Fruit fly (Drosophila melanogaster): ENCODE measurements around the gene CG16956.
A peak's percentile ranks its signal among the peaks of the same experiment; 100 is the strongest.
"Not testable (repeated sequence)": the region's sequence is repeated elsewhere in the genome, so short reads cannot be mapped to it uniquely, and the experiment has no call there.

CG16956 gene

DNA sequence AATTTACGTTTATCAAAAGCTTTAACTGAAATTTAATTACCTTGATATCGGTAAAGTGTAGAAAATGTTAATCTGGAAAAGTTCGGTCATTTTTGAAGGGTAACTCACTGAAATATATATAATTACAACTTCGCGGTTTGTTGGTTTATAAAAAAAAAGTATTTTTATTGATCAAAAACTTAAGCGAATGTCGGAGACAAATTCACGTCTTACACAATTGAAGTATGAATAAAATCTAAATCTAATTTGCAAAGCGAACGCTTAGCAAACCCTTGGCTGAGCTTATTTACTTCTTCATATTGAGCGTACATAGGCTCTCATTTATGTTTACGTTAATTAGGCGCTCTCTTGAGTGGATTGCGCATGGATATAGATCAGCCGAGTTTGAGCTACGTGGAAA is 35.0 kb upstream of the CG16956 start, which contains the start of gene Hsp60D:
Hsp60D (minus strand) TSS at position 101 of the 400 bp plus-strand sequence.
- not testable (repeated sequence) for TF ChIP-seq CG8159 (tag; optimal IDR thresholded peaks at IDR 0.05); CG10348 (GFP tag; IDR thresholded peaks at IDR 0.05); CG4496 (GFP tag; IDR thresholded peaks at IDR 0.05)

- TF ChIP-seq CG32121 (GFP tag; IDR thresholded peaks at IDR 0.05) = no peak
- TF ChIP-seq CG8159 (tag; optimal IDR thresholded peaks at IDR 0.05) = no peak
- peak; percentile 10; the same call in 1 of the 3 replicates for TF ChIP-seq CG4496 (GFP tag; IDR thresholded peaks at IDR 0.05)
- TF ChIP-seq Pif1A (GFP tag; optimal IDR thresholded peaks at IDR 0.05) = no peak
- no peak for TF ChIP-seq CG8301 (tag; optimal IDR thresholded peaks at IDR 0.05)
- TF ChIP-seq D1 (tag; optimal IDR thresholded peaks at IDR 0.05) = peak; percentile 35
- TF ChIP-seq CG9948 (tag; optimal IDR thresholded peaks at IDR 0.05) = no peak
Measured at dm6 chr2L:13445249-13445846, 31.0 kb upstream of the CG16956 start, which contains the start of gene Hacd2. Hacd2 (minus strand) TSS chr2L:13445651.

DNA sequence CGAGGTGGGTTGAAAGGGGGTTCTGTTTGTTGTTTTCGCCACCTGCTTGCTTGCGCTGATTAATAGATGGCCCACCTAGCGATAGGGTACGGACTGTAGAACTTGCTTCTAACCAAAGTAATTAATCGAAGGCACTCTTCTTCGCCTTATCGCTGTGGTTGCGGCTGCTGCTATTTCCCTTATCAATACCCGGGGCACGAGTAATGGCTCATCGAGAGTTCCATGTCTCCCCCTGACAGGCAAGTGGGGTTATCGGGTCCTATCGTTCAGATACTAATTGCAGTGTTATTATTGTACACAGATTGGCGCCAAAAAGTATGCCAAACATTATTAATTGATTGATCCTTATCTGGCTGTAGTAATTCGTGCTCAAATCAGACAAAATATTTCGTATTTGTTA is 22.4 kb upstream of the CG16956 start:
- TF ChIP-seq CG32121 (GFP tag; IDR thresholded peaks at IDR 0.05) = no peak
- TF ChIP-seq CG15710 (tag; optimal IDR thresholded peaks at IDR 0.05) = no peak
- no peak for TF ChIP-seq CG4496 (GFP tag; IDR thresholded peaks at IDR 0.05)
- TF ChIP-seq CG12605 (GFP tag; IDR thresholded peaks at IDR 0.05) = no peak
- TF ChIP-seq Pif1B (GFP tag; optimal IDR thresholded peaks at IDR 0.05) = no peak
- TF ChIP-seq CG8301 (tag; optimal IDR thresholded peaks at IDR 0.05) = no peak
- no peak for TF ChIP-seq CG13204 (GFP tag; optimal IDR thresholded peaks at IDR 0.05)

DNA sequence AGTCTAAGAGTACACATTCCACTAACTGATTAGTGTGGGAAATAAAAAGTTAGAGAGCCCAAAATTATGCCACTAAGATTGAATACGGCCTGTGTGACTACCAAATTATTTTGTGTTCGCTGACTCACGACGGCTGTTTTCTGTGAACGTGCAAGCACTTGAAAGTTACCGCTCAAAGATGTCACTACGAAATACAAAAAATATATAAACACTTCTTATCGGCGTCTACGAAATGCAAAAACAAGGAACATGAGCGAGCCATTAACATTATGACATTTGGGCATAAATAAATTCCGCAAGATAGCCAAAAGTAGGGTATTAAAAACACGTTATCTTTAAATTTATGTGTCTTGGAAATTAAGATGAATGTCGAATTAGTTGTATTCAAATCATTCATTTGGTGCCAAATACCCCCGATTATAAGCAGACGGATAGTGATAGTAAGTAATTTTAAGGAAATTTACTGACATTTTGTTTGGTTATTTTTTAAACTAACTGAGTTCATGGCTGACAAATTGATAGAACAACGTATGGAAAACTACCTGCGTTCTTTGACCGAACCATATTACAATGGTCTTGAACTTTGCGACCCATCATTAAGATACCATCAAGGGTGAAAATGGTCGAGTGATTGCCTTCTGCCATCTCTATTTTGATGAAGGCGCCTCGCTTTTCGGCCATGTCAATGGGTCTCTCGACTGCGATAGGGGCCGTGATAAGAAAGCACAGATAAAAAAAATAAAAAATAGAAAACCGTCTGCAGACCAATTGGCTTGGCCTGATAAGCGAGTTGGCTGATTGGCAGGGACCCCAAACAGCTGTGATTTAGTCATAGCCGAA is 20.6 kb upstream of the CG16956 start, which contains the start of gene Tehao:
Tehao (plus strand) TSS at position 828 of the 840 bp plus-strand sequence.
- TF ChIP-seq CG8159 (tag; optimal IDR thresholded peaks at IDR 0.05) (no peak), Pif1B (GFP tag; optimal IDR thresholded peaks at IDR 0.05) (no peak), CG32121 (GFP tag; IDR thresholded peaks at IDR 0.05) (no peak), CG9948 (tag; optimal IDR thresholded peaks at IDR 0.05) (no peak), EcR (GFP tag; optimal IDR thresholded peaks at IDR 0.05) (no peak), CG14655 (GFP tag; optimal IDR thresholded peaks at IDR 0.05) (no peak), CG17806 (tag; optimal IDR thresholded peaks at IDR 0.05) (no peak)

- TF ChIP-seq CG15710 (tag; optimal IDR thresholded peaks at IDR 0.05) = no peak
- TF ChIP-seq CG34367 (tag; optimal IDR thresholded peaks at IDR 0.05) = no peak
- no peak for TF ChIP-seq EcR (GFP tag; optimal IDR thresholded peaks at IDR 0.05)
- TF ChIP-seq fd96Ca (GFP tag; IDR thresholded peaks at IDR 0.05) = no peak
- TF ChIP-seq CG9948 (tag; optimal IDR thresholded peaks at IDR 0.05) = no peak
- peak; percentile 8 for TF ChIP-seq Pif1A (GFP tag; optimal IDR thresholded peaks at IDR 0.05)
- peak; percentile 28; the same call in 1 of the 2 replicates for TF ChIP-seq CG32121 (GFP tag; IDR thresholded peaks at IDR 0.05)
- TF ChIP-seq CG10348 (GFP tag; IDR thresholded peaks at IDR 0.05) = no peak
- peak; percentile 36 for TF ChIP-seq CG8159 (tag; optimal IDR thresholded peaks at IDR 0.05)
- no peak for TF ChIP-seq Snoo (tag; optimal IDR thresholded peaks at IDR 0.05)
- peak; percentile 43 for TF ChIP-seq CG14655 (GFP tag; optimal IDR thresholded peaks at IDR 0.05)
Measured at dm6 chr2L:13430919-13431502, 16.6 kb upstream of the CG16956 start.

DNA sequence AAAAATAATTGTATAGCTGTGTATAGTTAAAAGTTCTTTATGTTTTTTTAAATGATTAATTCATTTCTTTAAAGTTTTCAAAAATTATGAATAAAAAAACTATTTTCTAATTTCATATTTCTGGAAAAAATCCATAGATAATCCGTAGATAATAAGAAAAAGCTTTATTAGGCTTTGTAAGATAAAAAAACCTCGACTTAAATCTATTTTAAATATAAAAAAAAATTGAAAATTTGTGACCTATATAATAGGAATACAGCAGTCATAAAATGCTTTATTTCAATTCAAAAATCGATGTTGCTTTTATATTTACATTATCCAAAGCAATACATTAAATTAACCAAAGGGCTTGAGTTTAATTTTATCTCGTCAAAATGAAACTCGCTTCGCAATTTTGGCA is 2.2 kb downstream of the CG16956 start, which contains the start of gene Flad2:
Flad2 (plus strand) TSS at position 301 of the 400 bp plus-strand sequence.
- TF ChIP-seq D1 (tag; optimal IDR thresholded peaks at IDR 0.05) (no peak), CG15710 (tag; optimal IDR thresholded peaks at IDR 0.05) (no peak), CG4496 (GFP tag; IDR thresholded peaks at IDR 0.05) (no peak), CG8159 (tag; optimal IDR thresholded peaks at IDR 0.05) (no peak), CG13204 (GFP tag; optimal IDR thresholded peaks at IDR 0.05) (no peak), rn (GFP tag; IDR thresholded peaks at IDR 0.05) (no peak), Pif1B (GFP tag; optimal IDR thresholded peaks at IDR 0.05) (no peak), Pif1A (GFP tag; optimal IDR thresholded peaks at IDR 0.05) (no peak), CG17806 (tag; optimal IDR thresholded peaks at IDR 0.05) (no peak), EcR (GFP tag; optimal IDR thresholded peaks at IDR 0.05) (no peak), CG32121 (GFP tag; IDR thresholded peaks at IDR 0.05) (no peak), Snoo (tag; optimal IDR thresholded peaks at IDR 0.05) (no peak), CG9948 (tag; optimal IDR thresholded peaks at IDR 0.05) (no peak), fd96Ca (GFP tag; IDR thresholded peaks at IDR 0.05) (no peak), CG34367 (tag; optimal IDR thresholded peaks at IDR 0.05) (no peak), CG8301 (tag; optimal IDR thresholded peaks at IDR 0.05) (no peak)

DNA sequence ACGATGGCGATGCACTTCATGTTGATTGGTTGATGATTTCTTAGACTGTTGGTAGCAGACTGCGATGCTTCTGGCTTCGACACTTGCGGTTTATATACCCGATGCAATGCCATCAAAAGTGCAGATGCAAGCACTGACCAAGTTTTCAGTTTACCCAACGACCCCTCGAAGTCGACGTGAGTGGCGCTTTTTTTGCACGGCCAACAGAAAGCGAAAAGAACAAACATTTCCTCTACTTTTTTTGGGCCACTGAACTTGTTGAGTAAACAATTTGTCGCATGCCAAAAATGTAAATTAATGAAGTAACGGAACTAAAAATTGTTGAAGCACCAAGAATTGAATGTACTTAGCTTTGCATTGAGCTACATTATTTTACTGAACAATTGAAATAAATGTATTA is 2.8 kb downstream of the CG16956 start, which contains the start of gene Vm34Ca:
Vm34Ca (minus strand) TSS at position 66 of the 400 bp plus-strand sequence.
- no peak for TF ChIP-seq CG32121 (GFP tag; IDR thresholded peaks at IDR 0.05)
- TF ChIP-seq D1 (tag; optimal IDR thresholded peaks at IDR 0.05) = no peak
- TF ChIP-seq CG8301 (tag; optimal IDR thresholded peaks at IDR 0.05) = no peak
- no peak for TF ChIP-seq CG13204 (GFP tag; optimal IDR thresholded peaks at IDR 0.05)
- TF ChIP-seq CG4496 (GFP tag; IDR thresholded peaks at IDR 0.05) = no peak
- TF ChIP-seq Pif1B (GFP tag; optimal IDR thresholded peaks at IDR 0.05) = no peak
- TF ChIP-seq Snoo (tag; optimal IDR thresholded peaks at IDR 0.05) = no peak
- TF ChIP-seq rn (GFP tag; IDR thresholded peaks at IDR 0.05) = no peak
- no peak for TF ChIP-seq Pif1A (GFP tag; optimal IDR thresholded peaks at IDR 0.05)
- no peak for TF ChIP-seq CG15710 (tag; optimal IDR thresholded peaks at IDR 0.05)
- no peak for TF ChIP-seq Ets98B (GFP tag; IDR thresholded peaks at IDR 0.05)
- TF ChIP-seq CG12605 (GFP tag; IDR thresholded peaks at IDR 0.05) = no peak
- no peak for TF ChIP-seq CG17806 (tag; optimal IDR thresholded peaks at IDR 0.05)
- TF ChIP-seq gl (tag; optimal IDR thresholded peaks at IDR 0.05) = no peak
- no peak for TF ChIP-seq EcR (GFP tag; optimal IDR thresholded peaks at IDR 0.05)
